Fruit fly (Drosophila melanogaster): Measurements from ENCODE around the gene SP555.

DNA sequence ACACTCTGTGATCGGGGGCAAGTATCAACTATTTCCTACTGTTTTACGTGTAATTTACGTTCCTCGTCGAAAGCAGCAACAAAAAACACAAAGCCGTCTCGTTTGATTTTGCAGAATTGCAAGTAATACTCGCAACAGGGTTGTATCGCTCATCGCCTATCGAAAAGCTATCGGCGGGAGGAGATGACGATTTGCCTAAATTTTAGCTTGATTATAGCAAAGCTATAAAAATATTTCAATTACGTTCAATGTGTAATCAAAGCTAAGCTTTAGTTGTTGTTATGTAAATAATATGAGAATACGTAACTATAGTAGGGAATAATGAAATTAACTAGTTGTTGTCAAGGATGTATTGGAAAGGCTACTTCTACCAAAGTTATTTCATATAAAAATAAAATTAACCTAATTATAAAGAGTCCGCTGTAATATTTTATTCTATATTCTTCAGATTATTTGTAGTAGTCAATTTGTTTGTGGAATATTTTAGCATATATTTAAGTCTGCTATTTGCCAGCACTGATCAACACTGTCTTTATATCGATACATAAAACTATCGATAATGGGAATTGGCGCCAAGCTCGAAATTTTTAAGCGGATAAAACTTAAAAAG, 22.2 kb downstream of the SP555 start, which contains the start of gene Rpn11:
- no peak for TF ChIP-seq usp (GFP tag; optimal IDR thresholded peaks at IDR 0.05)
- TF ChIP-seq pan (optimal IDR thresholded peaks at IDR 0.05) = no peak
- TF ChIP-seq CG8478 (optimal IDR thresholded peaks at IDR 0.05) = no peak
- TF ChIP-seq Dll (optimal IDR thresholded peaks at IDR 0.05) = no peak

All from whole organism.